Fruit fly (Drosophila melanogaster): ENCODE results near the gene AlkB.

Gene AlkB

dm6 chrX:15813224-15813623, 46.1 kb downstream of the AlkB start:
- TF ChIP-seq CG7045 (GFP tag; optimal IDR thresholded peaks at IDR 0.05) (no peak), toe (GFP tag; optimal IDR thresholded peaks at IDR 0.05) (no peak), Crg-1 (GFP tag; optimal IDR thresholded peaks at IDR 0.05) (no peak), ovo (GFP tag; optimal IDR thresholded peaks at IDR 0.05) (peak; percentile 18), kay (GFP tag; ENCODE audit: borderline replicate concordance) (peak; percentile 93), CG14711 (tag; optimal IDR thresholded peaks at IDR 0.05) (no peak), tj (GFP tag; optimal IDR thresholded peaks at IDR 0.05) (peak; percentile 22)

dm6 chrX:15812615-15812995, 46.7 kb downstream of the AlkB start:
- TF ChIP-seq CG5204 (GFP tag; optimal IDR thresholded peaks at IDR 0.05) (no peak), kay (GFP tag; ENCODE audit: borderline replicate concordance) (peak; percentile 75)

DNA sequence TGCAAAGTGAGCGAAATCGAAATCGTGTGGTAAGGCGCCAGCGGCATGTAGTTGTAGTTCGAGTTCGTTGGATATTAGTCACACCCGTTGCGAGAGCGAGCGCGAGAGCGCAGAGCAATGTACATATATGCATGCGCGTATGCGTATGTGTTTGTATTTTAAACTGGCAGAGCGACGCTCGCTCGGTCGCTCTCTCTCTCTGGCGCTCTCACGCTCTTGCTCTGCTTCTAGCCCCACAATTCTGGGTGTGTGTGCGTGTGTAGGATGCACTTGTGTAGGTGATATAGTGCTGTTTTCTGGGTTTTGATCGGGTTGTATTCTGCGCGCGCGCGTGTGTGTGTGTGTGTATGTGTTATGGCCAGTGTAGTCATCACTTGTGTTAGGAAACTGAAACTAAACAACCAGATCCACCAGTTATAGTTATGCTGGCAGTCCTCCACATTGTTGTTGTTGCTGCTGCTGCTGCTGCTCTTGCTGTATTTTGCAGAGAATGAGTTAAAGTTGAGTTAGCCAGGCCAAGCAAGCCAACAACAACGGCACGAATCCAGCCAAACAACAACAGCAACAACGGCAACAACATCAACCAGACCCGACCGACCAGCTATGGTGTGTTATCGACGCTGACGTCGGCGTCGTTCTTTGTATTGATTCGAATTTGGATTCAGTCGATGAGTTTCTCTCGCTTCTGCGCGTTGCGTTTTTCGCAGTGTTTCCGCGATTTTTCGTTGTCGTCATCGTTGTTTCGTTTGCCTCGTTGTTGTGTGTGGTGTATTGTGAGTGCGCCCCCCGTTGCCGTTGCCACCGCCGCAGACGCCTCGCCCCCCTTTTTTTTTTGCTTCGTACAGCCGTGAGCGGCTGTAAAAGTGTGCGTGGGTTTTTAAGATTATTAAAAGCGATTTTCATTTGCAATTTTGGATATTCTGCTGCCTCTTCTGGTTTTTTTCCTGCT, 47.3 kb downstream of the AlkB start:
- no peak for TF ChIP-seq toe (GFP tag; optimal IDR thresholded peaks at IDR 0.05)
- peak; percentile 80 for TF ChIP-seq kay (GFP tag; ENCODE audit: borderline replicate concordance)
- TF ChIP-seq CG14711 (tag; optimal IDR thresholded peaks at IDR 0.05) = peak; percentile 65
- no peak for TF ChIP-seq Crg-1 (GFP tag; optimal IDR thresholded peaks at IDR 0.05)
- TF ChIP-seq bab1 (GFP tag; optimal IDR thresholded peaks at IDR 0.05) = peak; percentile 78
- peak; percentile 3 for TF ChIP-seq CG12768 (GFP tag; optimal IDR thresholded peaks at IDR 0.05)
- peak; percentile 1 for TF ChIP-seq pad (GFP tag; optimal IDR thresholded peaks at IDR 0.05)
- TF ChIP-seq Hr96 (GFP tag; optimal IDR thresholded peaks at IDR 0.05) = no peak
- TF ChIP-seq Clk (GFP tag; optimal IDR thresholded peaks at IDR 0.05) = no peak
- TF ChIP-seq CG7101 (tag; optimal IDR thresholded peaks at IDR 0.05) = peak; percentile 27
- peak; percentile 82 for TF ChIP-seq tj (GFP tag; optimal IDR thresholded peaks at IDR 0.05)
- TF ChIP-seq cnc (optimal IDR thresholded peaks at IDR 0.05) = no peak
- no peak for TF ChIP-seq ovo (GFP tag; optimal IDR thresholded peaks at IDR 0.05)
- TF ChIP-seq CG11617 (GFP tag; optimal IDR thresholded peaks at IDR 0.05) = peak; percentile 44
- no peak for TF ChIP-seq CG7045 (GFP tag; optimal IDR thresholded peaks at IDR 0.05)
- no peak for TF ChIP-seq CG5204 (GFP tag; optimal IDR thresholded peaks at IDR 0.05)
- no peak for TF ChIP-seq CG33017 (tag; optimal IDR thresholded peaks at IDR 0.05)
- TF ChIP-seq Mnt (GFP tag; optimal IDR thresholded peaks at IDR 0.05) = peak; percentile 20
- TF ChIP-seq cic (GFP tag; optimal IDR thresholded peaks at IDR 0.05) = peak; percentile 61

- no peak for TF ChIP-seq CG14711 (tag; optimal IDR thresholded peaks at IDR 0.05)
- TF ChIP-seq CG33017 (tag; optimal IDR thresholded peaks at IDR 0.05) = no peak
- TF ChIP-seq cnc (optimal IDR thresholded peaks at IDR 0.05) = no peak
- no peak for TF ChIP-seq Mnt (GFP tag; optimal IDR thresholded peaks at IDR 0.05)
- no peak for TF ChIP-seq CG7045 (GFP tag; optimal IDR thresholded peaks at IDR 0.05)
- no peak for TF ChIP-seq Hr96 (GFP tag; optimal IDR thresholded peaks at IDR 0.05)
Measured at dm6 chrX:15809255-15809654, 50.0 kb downstream of the AlkB start, which contains the start of gene CG8509. Gene CG8509, plus strand, starts transcription at chrX:15809555.

All from whole organism, adult.